Worm (Caenorhabditis elegans) whole organism, mixed stage, embryonic: ENCODE measurements around the gene C14B1.2.

ENCODE experiments used
- ces-1 ChIP-seq: fragments of 150-350 bp; optimal IDR thresholded peaks from 2 replicates; lab custom pipeline; 2014; ENCODE audit warnings: missing biosample characterization, missing genetic modification reagents, missing genetic modification characterization
- mab-5 ChIP-seq: fragments of 150-350 bp; optimal IDR thresholded peaks from 2 replicates; lab custom pipeline; 2014; ENCODE audit warnings: missing biosample characterization, missing genetic modification characterization
- nhr-237 ChIP-seq: fragments of 150-350 bp; optimal IDR thresholded peaks from 2 replicates; lab custom pipeline; 2014; ENCODE audit warnings: missing biosample characterization, missing genetic modification characterization
- nhr-28 ChIP-seq: fragments of 150-350 bp; optimal IDR thresholded peaks from 2 replicates; lab custom pipeline; 2014; ENCODE audit warnings: missing biosample characterization, missing genetic modification characterization
- ztf-11 ChIP-seq: fragments of 150-350 bp; optimal IDR thresholded peaks from 2 replicates; lab custom pipeline; 2014; ENCODE audit warnings: missing biosample characterization, missing genetic modification characterization

DNA sequence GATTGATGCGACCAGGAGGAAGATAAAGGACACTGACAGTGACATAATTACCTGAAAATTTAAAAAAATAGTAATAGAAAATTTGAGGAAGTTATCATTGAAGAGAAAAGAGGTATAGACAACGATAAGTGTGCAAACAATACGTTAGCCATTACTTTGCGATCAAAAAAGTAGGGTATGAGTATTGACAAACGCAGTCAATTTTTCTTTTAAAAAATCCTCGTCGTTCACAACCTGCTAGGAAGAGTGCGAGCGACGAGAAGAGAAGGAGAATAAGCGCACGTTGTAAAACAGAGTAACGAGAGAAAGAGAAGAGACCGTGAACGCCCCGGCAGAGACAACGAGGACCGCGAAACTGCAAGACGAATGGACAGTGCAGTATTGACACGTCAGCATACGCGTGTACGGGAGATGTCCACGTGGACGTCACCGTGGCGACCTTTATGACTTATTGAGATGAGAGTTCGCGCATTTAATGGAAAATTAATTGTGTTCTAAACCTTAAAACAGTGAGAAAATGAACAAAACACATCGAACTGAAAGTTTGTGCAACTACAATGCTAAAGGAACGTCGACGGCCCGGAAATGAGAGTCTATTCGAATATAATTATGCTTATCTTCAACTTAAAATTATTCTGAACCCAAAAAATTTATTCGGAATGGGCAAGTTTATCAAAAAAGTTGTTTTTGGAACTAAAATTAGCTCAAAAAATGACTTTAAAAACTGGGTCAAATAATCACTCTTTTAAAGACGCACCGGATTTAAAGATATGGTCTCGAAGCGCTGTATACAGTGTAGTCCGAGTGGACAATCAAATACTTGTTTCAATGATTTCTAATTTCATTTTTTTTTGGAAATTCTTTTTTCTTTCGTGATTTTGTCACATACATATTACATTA, at the start of gene C14B1.2, which contains the start of gene pdi-1:
- TF ChIP-seq mab-5 (no peak), nhr-28 (no peak), ztf-11 (tag; lab: Kevin White, UChicago) (no peak), nhr-237 (tag; lab: Kevin White, UChicago) (no peak), ces-1 (GFP tag; lab: Kevin White, UChicago) (no peak)
